Worm (Caenorhabditis elegans): ENCODE results near the gene F28H7.2.
A peak's percentile ranks its signal among the peaks of the same experiment; 100 is the strongest.

- TF ChIP-seq elt-1 (tag; optimal IDR thresholded peaks at IDR 0.05; ENCODE audit: borderline replicate concordance, insufficient read depth): no peak
- no peak for TF ChIP-seq pha-4 (tag; optimal IDR thresholded peaks at IDR 0.05)
- no peak for TF ChIP-seq hlh-1 (tag; optimal IDR thresholded peaks at IDR 0.05)
- no peak for TF ChIP-seq nhr-28 (tag; optimal IDR thresholded peaks at IDR 0.05)
- TF ChIP-seq zip-8 (tag; optimal IDR thresholded peaks at IDR 0.05): no peak
- TF ChIP-seq unc-62 (GFP tag; optimal IDR thresholded peaks at IDR 0.05): no peak
- TF ChIP-seq nhr-237 (tag; optimal IDR thresholded peaks at IDR 0.05): no peak
- TF ChIP-seq mep-1 (tag; optimal IDR thresholded peaks at IDR 0.05): no peak
- no peak for TF ChIP-seq snpc-4 (tag; optimal IDR thresholded peaks at IDR 0.05)
- TF ChIP-seq M03D4.4 (tag; optimal IDR thresholded peaks at IDR 0.05): peak; percentile 22
Observed at ce11 chrV:10716865-10717713, 30.6 kb upstream of the F28H7.2 start.

Data from whole organism, mixed stage, embryonic.